Fruit fly (Drosophila melanogaster) whole organism, embryonic: ENCODE results near the gene CG18765.

Experiments used
- Antp ChIP-seq: fragments of 200-800 bp; sonication (Bioruptor generic); optimal IDR thresholded peaks from 3 replicates; lab custom pipeline; 2016; ENCODE audit warnings: missing biosample characterization, missing genetic modification characterization
- CG10147 ChIP-seq: fragments of 200-800 bp; sonication (Bioruptor generic); optimal IDR thresholded peaks from 2 replicates; lab custom pipeline; 2019; ENCODE audit warnings: missing biosample characterization, mild to moderate bottlenecking, missing genetic modification characterization, moderate library complexity
- CG10209 ChIP-seq: fragments of 200-800 bp; sonication (Bioruptor generic); optimal IDR thresholded peaks from 3 replicates; lab custom pipeline; 2017; ENCODE audit warnings: missing biosample characterization, mild to moderate bottlenecking, missing genetic modification characterization, missing genetic modification reagents
- CG10431 ChIP-seq: fragments of 200-800 bp; sonication (Bioruptor generic); optimal IDR thresholded peaks from 3 replicates; lab custom pipeline; 2018; ENCODE audit warnings: missing biosample characterization, mild to moderate bottlenecking, missing genetic modification characterization
- CG10979 ChIP-seq: fragments of 200-800 bp; sonication (Bioruptor generic); optimal IDR thresholded peaks from 2 replicates; lab custom pipeline; 2018; ENCODE audit warnings: missing biosample characterization, mild to moderate bottlenecking, missing genetic modification characterization, moderate library complexity
- CG11093 ChIP-seq: fragments of 200-800 bp; sonication (Bioruptor generic); IDR thresholded peaks from 3 replicates; pipeline ENCODE4 v1.3.6; 2022; ENCODE audit warnings: missing biosample characterization, missing genetic modification characterization
- CG11247 ChIP-seq: fragments of 200-800 bp; sonication (Bioruptor generic); IDR thresholded peaks from 2 replicates; pipeline ENCODE4 v1.3.6; 2022; ENCODE audit warnings: missing biosample characterization, missing genetic modification characterization
- CG12219 ChIP-seq: fragments of 200-800 bp; sonication (Bioruptor generic); optimal IDR thresholded peaks from 3 replicates; lab custom pipeline; 2018; ENCODE audit warnings: missing biosample characterization, mild to moderate bottlenecking, missing genetic modification characterization
- CG13123 ChIP-seq: fragments of 200-800 bp; sonication (Bioruptor generic); optimal IDR thresholded peaks from 2 replicates; lab custom pipeline; 2016; ENCODE audit warnings: missing biosample characterization, missing genetic modification characterization
- CG17328 ChIP-seq: fragments of 200-800 bp; sonication (Bioruptor generic); IDR thresholded peaks from 2 replicates; pipeline ENCODE4 v1.3.6; 2022; ENCODE audit warnings: missing biosample characterization, missing genetic modification characterization
- CG17361 ChIP-seq: fragments of 200-800 bp; sonication (Bioruptor generic); IDR thresholded peaks from 3 replicates; pipeline ENCODE4 v1.3.6; 2022; ENCODE audit warnings: missing biosample characterization, missing genetic modification characterization
- CG1792 ChIP-seq: fragments of 200-800 bp; sonication (Bioruptor generic); optimal IDR thresholded peaks from 2 replicates; lab custom pipeline; 2016; ENCODE audit warnings: missing biosample characterization, missing genetic modification characterization
- CG2129 ChIP-seq: fragments of 200-800 bp; sonication (Bioruptor generic); IDR thresholded peaks from 2 replicates; pipeline ENCODE4 v1.3.6; 2022; ENCODE audit warnings: missing biosample characterization, missing genetic modification characterization; ENCODE audit not compliant: partially characterized antibody
- CG2712 ChIP-seq: fragments of 200-800 bp; optimal IDR thresholded peaks from 3 replicates; lab custom pipeline; 2019; ENCODE audit warnings: missing biosample characterization, mild to moderate bottlenecking, missing genetic modification characterization, moderate library complexity
- CG30431 ChIP-seq: fragments of 200-800 bp; sonication (Bioruptor generic); optimal IDR thresholded peaks from 2 replicates; lab custom pipeline; 2017; ENCODE audit warnings: missing biosample characterization, missing genetic modification characterization
- CG3847 ChIP-seq: fragments of 200-800 bp; sonication (Bioruptor generic); IDR thresholded peaks from 2 replicates; pipeline ENCODE4 v1.3.6; 2022; ENCODE audit warnings: missing biosample characterization, missing genetic modification characterization
- CG7556 ChIP-seq: fragments of 200-800 bp; sonication (Bioruptor generic); optimal IDR thresholded peaks from 2 replicates; lab custom pipeline; 2017; ENCODE audit warnings: missing biosample characterization, mild to moderate bottlenecking, missing genetic modification characterization
- CG7987 ChIP-seq: fragments of 200-800 bp; sonication (Bioruptor generic); optimal IDR thresholded peaks from 2 replicates; lab custom pipeline; 2018; ENCODE audit warnings: missing biosample characterization, mild to moderate bottlenecking, missing genetic modification characterization, moderate library complexity
- CHES-1-like ChIP-seq: fragments of 200-800 bp; sonication (Bioruptor generic); optimal IDR thresholded peaks from 2 replicates; lab custom pipeline; 2016; ENCODE audit warnings: missing biosample characterization, missing genetic modification characterization
- CoRest ChIP-seq: fragments of 200-800 bp; sonication (Bioruptor generic); optimal IDR thresholded peaks from 3 replicates; lab custom pipeline; 2018; ENCODE audit warnings: missing biosample characterization, mild to moderate bottlenecking, missing genetic modification characterization, moderate library complexity
- Dbx ChIP-seq: fragments of 200-800 bp; sonication (Bioruptor generic); IDR thresholded peaks from 3 replicates; pipeline ENCODE4 v1.3.6; 2022; ENCODE audit warnings: missing biosample characterization, missing genetic modification characterization
- Fer2 ChIP-seq: fragments of 200-800 bp; sonication (Bioruptor generic); optimal IDR thresholded peaks from 2 replicates; lab custom pipeline; 2018; ENCODE audit warnings: missing biosample characterization, mild to moderate bottlenecking, missing genetic modification characterization, moderate library complexity
- Fer3 ChIP-seq: fragments of 200-800 bp; sonication (Bioruptor generic); optimal IDR thresholded peaks from 2 replicates; lab custom pipeline; 2018; ENCODE audit warnings: missing biosample characterization, mild to moderate bottlenecking, missing genetic modification characterization, moderate library complexity
- Hr51 ChIP-seq, 2 experiments: fragments of 200-800 bp; sonication (Bioruptor generic); optimal IDR thresholded peaks; 2 replicates in 1 of 2; 3 replicates in 1 of 2; lab custom pipeline; 2016 to 2018; ENCODE audit warnings: missing biosample characterization in 2 of 2, missing genetic modification characterization in 2 of 2, mild to moderate bottlenecking in 1 of 2, moderate library complexity in 1 of 2
- Med ChIP-seq: fragments of 200-800 bp; sonication (Bioruptor generic); peaks from one replicate; lab custom pipeline; 2016; ENCODE audit warnings: missing biosample characterization, missing genetic modification characterization, mild to moderate bottlenecking, inconsistent platforms, moderate library complexity
- Oaz ChIP-seq: fragments of 200-800 bp; sonication (Bioruptor generic); IDR thresholded peaks from 2 replicates; pipeline ENCODE4 v1.3.6; 2022; ENCODE audit warnings: missing biosample characterization, missing genetic modification characterization
- Sox100B ChIP-seq: fragments of 200-800 bp; sonication (Bioruptor generic); optimal IDR thresholded peaks from 3 replicates; lab custom pipeline; 2018; ENCODE audit warnings: missing biosample characterization, mild to moderate bottlenecking, missing genetic modification characterization
- Sry-β ChIP-seq: fragments of 200-800 bp; sonication (Bioruptor generic); optimal IDR thresholded peaks from 2 replicates; lab custom pipeline; 2018; ENCODE audit warnings: missing biosample characterization, mild to moderate bottlenecking, missing genetic modification characterization, moderate library complexity
- cas ChIP-seq: fragments of 200-800 bp; sonication (Bioruptor generic); IDR thresholded peaks from 2 replicates; pipeline ENCODE4 v1.3.6; 2022; ENCODE audit warnings: missing biosample characterization, missing genetic modification characterization
- dan ChIP-seq: fragments of 200-800 bp; sonication (Bioruptor generic); IDR thresholded peaks from 2 replicates; pipeline ENCODE4 v1.3.6; 2022; ENCODE audit warnings: missing biosample characterization, missing genetic modification characterization
- ems ChIP-seq: fragments of 200-800 bp; sonication (Bioruptor generic); optimal IDR thresholded peaks from 3 replicates; lab custom pipeline; 2016; ENCODE audit warnings: missing biosample characterization, missing genetic modification characterization
- en ChIP-seq: fragments of 200-800 bp; sonication (Bioruptor generic); optimal IDR thresholded peaks from 2 replicates; lab custom pipeline; 2016; ENCODE audit warnings: missing biosample characterization, missing genetic modification characterization
- fd64A ChIP-seq: fragments of 200-800 bp; sonication (Bioruptor generic); optimal IDR thresholded peaks from 3 replicates; lab custom pipeline; 2018; ENCODE audit warnings: missing biosample characterization, mild to moderate bottlenecking, missing genetic modification characterization
- grn ChIP-seq: fragments of 200-800 bp; sonication (Bioruptor generic); optimal IDR thresholded peaks from 3 replicates; lab custom pipeline; 2017; ENCODE audit warnings: missing biosample characterization, missing genetic modification characterization
- insv ChIP-seq, 2 experiments: fragments of 200-800 bp; sonication (Bioruptor generic); optimal IDR thresholded peaks; 3 replicates each; lab custom pipeline; 2016 to 2018; ENCODE audit warnings: missing biosample characterization in 2 of 2, missing genetic modification characterization in 2 of 2
- jigr1 ChIP-seq: fragments of 200-800 bp; sonication (Bioruptor generic); IDR thresholded peaks from 3 replicates; pipeline ENCODE4 v1.3.6; 2022; ENCODE audit warnings: missing biosample characterization, missing genetic modification characterization
- klu ChIP-seq: fragments of 200-800 bp; sonication (Bioruptor generic); IDR thresholded peaks from 2 replicates; pipeline ENCODE4 v1.3.6; 2022; ENCODE audit warnings: missing biosample characterization, missing genetic modification characterization
- lilli ChIP-seq: fragments of 200-800 bp; sonication (Bioruptor generic); optimal IDR thresholded peaks from 3 replicates; lab custom pipeline; 2016; ENCODE audit warnings: missing biosample characterization, missing genetic modification characterization
- nau ChIP-seq: fragments of 200-800 bp; sonication (Bioruptor generic); optimal IDR thresholded peaks from 3 replicates; lab custom pipeline; 2017; ENCODE audit warnings: missing biosample characterization, mild to moderate bottlenecking, missing genetic modification characterization, missing genetic modification reagents
- pros ChIP-seq: fragments of 200-800 bp; sonication (Bioruptor generic); optimal IDR thresholded peaks from 3 replicates; lab custom pipeline; 2019; ENCODE audit warnings: missing biosample characterization, mild to moderate bottlenecking, missing genetic modification characterization, moderate library complexity
- pzg ChIP-seq: fragments of 200-800 bp; sonication (Bioruptor generic); optimal IDR thresholded peaks from 3 replicates; lab custom pipeline; 2018; ENCODE audit warnings: missing biosample characterization, mild to moderate bottlenecking, missing genetic modification characterization, moderate library complexity
- scrt ChIP-seq: fragments of 200-800 bp; sonication (Bioruptor generic); optimal IDR thresholded peaks from 2 replicates; lab custom pipeline; 2018; ENCODE audit warnings: missing biosample characterization, mild to moderate bottlenecking, missing genetic modification characterization, moderate library complexity
- sd ChIP-seq: fragments of 200-800 bp; sonication (Bioruptor generic); optimal IDR thresholded peaks from 3 replicates; lab custom pipeline; 2018; ENCODE audit warnings: missing biosample characterization, mild to moderate bottlenecking, missing genetic modification characterization, moderate library complexity
- ssp ChIP-seq: fragments of 200-800 bp; sonication (Bioruptor generic); IDR thresholded peaks from 2 replicates; pipeline ENCODE4 v1.3.6; 2022; ENCODE audit warnings: missing biosample characterization, missing genetic modification characterization
- tna ChIP-seq: fragments of 200-800 bp; sonication (Bioruptor generic); IDR thresholded peaks from 2 replicates; pipeline ENCODE4 v1.3.6; 2022; ENCODE audit warnings: missing biosample characterization, missing genetic modification characterization; ENCODE audit not compliant: partially characterized antibody
- unc-4 ChIP-seq: fragments of 200-800 bp; sonication (Bioruptor generic); IDR thresholded peaks from 2 replicates; pipeline ENCODE4 v1.3.6; 2022; ENCODE audit warnings: missing biosample characterization, missing genetic modification characterization; ENCODE audit not compliant: partially characterized antibody
- zen2 ChIP-seq: fragments of 200-800 bp; sonication (Bioruptor generic); IDR thresholded peaks from 3 replicates; pipeline ENCODE4 v1.3.6; 2022; ENCODE audit warnings: missing biosample characterization, missing genetic modification characterization; ENCODE audit not compliant: partially characterized antibody
- zfh2 ChIP-seq: fragments of 200-800 bp; sonication (Bioruptor generic); optimal IDR thresholded peaks from 2 replicates; lab custom pipeline; 2016; ENCODE audit warnings: missing biosample characterization, missing genetic modification characterization

Gene CG18765

dm6 chr3R:11650105-11651039 lies 41.2 kb downstream of the CG18765 start, which contains the start of the genes Csk and Elp1 (continued):
- no peak for TF ChIP-seq zen2 (GFP tag; lab: Robert Waterston, UW)
- TF ChIP-seq CG7556 (GFP tag; lab: Kevin White, UChicago): peak; percentile 41
- no peak for TF ChIP-seq CG7987
- TF ChIP-seq CHES-1-like (GFP tag; lab: Kevin White, UChicago): peak; percentile 36
- peak; percentile 78 for TF ChIP-seq CoRest (tag; lab: Kevin White, UChicago)
- no peak for TF ChIP-seq CG12219 (GFP tag; lab: Kevin White, UChicago)
- peak; percentile 4 for TF ChIP-seq Antp (GFP tag; lab: Kevin White, UChicago)
- 0 out of 2 replicates have a peak, but pooled peaks have one; percentile 12 for TF ChIP-seq ssp (GFP tag; lab: Robert Waterston, UW)
- TF ChIP-seq CG10979 (tag; lab: Kevin White, UChicago): peak; percentile 49
- peak; percentile 62 for TF ChIP-seq grn (GFP tag; lab: Kevin White, UChicago)
- no peak for TF ChIP-seq CG11247 (GFP tag; lab: Robert Waterston, UW)
- TF ChIP-seq insv (GFP tag; optimal IDR thresholded peaks at IDR 0.05; lab: Kevin White, UChicago): peak in 1 of 2 experiments; percentile 59
- no peak for TF ChIP-seq pros (GFP tag; lab: Kevin White, UChicago)
- peak; percentile 14 for TF ChIP-seq CG1792
- TF ChIP-seq CG13123: peak; percentile 62
- peak; percentile 0 for TF ChIP-seq ems
- no peak for TF ChIP-seq CG10431 (GFP tag; lab: Kevin White, UChicago)
- no peak for TF ChIP-seq CG17328
- peak; percentile 26 for TF ChIP-seq CG30431 (GFP tag; lab: Kevin White, UChicago)
- no peak for TF ChIP-seq tna (GFP tag; lab: Robert Waterston, UW)
- TF ChIP-seq CG3847 (GFP tag; lab: Robert Waterston, UW): peak; percentile 88
- peak; percentile 68 for TF ChIP-seq CG2712 (tag; lab: Kevin White, UChicago)
- peak; percentile 24; the same call in 1 of the 3 replicates for TF ChIP-seq jigr1 (GFP tag; lab: Robert Waterston, UW)
- TF ChIP-seq unc-4: 0 out of 2 replicates have a peak, but pooled peaks have one; percentile 13
- TF ChIP-seq Sry-β (GFP tag; lab: Kevin White, UChicago): peak; percentile 95
- peak; percentile 52 for TF ChIP-seq CG10147
- TF ChIP-seq pzg (GFP tag; lab: Kevin White, UChicago): peak; percentile 81
- no peak for TF ChIP-seq Oaz (GFP tag; lab: Robert Waterston, UW)
- TF ChIP-seq sd (tag; lab: Kevin White, UChicago): peak; percentile 91
- peak; percentile 71 for TF ChIP-seq zfh2
- peak; percentile 40 to 51 for TF ChIP-seq Hr51 (GFP tag; optimal IDR thresholded peaks at IDR 0.05; lab: Kevin White, UChicago)
- no peak for TF ChIP-seq en (GFP tag; lab: Kevin White, UChicago)
- no peak for TF ChIP-seq CG2129 (GFP tag; lab: Robert Waterston, UW)
- TF ChIP-seq Fer3 (tag; lab: Kevin White, UChicago): peak; percentile 59
- peak; percentile 33 for TF ChIP-seq Fer2 (tag; lab: Kevin White, UChicago)
- peak; percentile 76 for TF ChIP-seq CG17361 (GFP tag; lab: Robert Waterston, UW)
- TF ChIP-seq CG10209 (GFP tag; lab: Kevin White, UChicago): peak; percentile 52
- no peak for TF ChIP-seq dan (GFP tag; lab: Robert Waterston, UW)
- TF ChIP-seq Med: peak; percentile 91
- TF ChIP-seq lilli: peak; percentile 55
- TF ChIP-seq cas (GFP tag; lab: Robert Waterston, UW): no peak
- TF ChIP-seq scrt: peak; percentile 26
- TF ChIP-seq klu (GFP tag; lab: Robert Waterston, UW): no peak
- TF ChIP-seq nau (GFP tag; lab: Kevin White, UChicago): no peak
- TF ChIP-seq fd64A: peak; percentile 10
- TF ChIP-seq Dbx: peak; percentile 67; the same call in 1 of the 3 replicates
- TF ChIP-seq CG11093 (GFP tag; lab: Robert Waterston, UW): no peak
- TF ChIP-seq Sox100B (GFP tag; lab: Kevin White, UChicago): peak; percentile 59
